Worm (Caenorhabditis elegans) whole organism, L4/young adult: Measurements from ENCODE around the gene Y46E12A.5.

Experiments
- W03F9.2 ChIP-seq: fragments of 150-350 bp; optimal IDR thresholded peaks from 2 replicates; lab custom pipeline; 2014; ENCODE audit warnings: missing biosample characterization, missing genetic modification characterization
- dao-5 ChIP-seq: sonication (generic microtip); optimal IDR thresholded peaks from 2 replicates; lab custom pipeline; 2016; ENCODE audit warnings: missing genotype, missing genetic modification characterization, moderate library complexity, missing compliant biosample characterization
- him-1 ChIP-seq: sonication (generic microtip); optimal IDR thresholded peaks from 2 replicates; lab custom pipeline; 2016; ENCODE audit warnings: missing genotype, missing genetic modification reagents, missing genetic modification characterization, missing compliant biosample characterization

DNA sequence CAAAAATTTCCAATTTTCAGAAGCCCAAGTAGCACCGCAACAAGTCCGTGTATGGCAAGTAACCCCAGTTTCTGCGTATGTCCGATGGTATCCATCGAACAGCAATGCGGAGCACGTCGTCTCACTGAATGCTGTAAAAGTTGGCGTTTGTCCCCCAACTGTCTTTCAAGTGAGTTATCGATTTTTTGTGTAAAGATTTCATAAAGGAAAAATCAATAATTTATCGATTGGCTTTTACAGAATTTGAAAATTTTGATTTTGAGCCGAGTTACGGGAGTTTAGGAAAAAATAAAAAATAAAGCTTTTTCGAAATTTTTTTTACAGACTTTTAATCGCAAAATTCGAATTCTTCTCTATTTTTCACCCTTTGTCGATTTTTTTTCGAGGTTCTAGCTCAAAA lies 36.0 kb upstream of the Y46E12A.5 start:
- TF ChIP-seq him-1 (tag; lab: Kevin White, UChicago) (no peak), W03F9.2 (no peak), dao-5 (tag; lab: Kevin White, UChicago) (no peak)
